Worm (Caenorhabditis elegans) whole organism, mixed stage, embryonic: Measurements from ENCODE around the gene F56A8.5.

Source experiments
- mep-1 ChIP-seq: fragments of 150-350 bp; optimal IDR thresholded peaks from 2 replicates; lab custom pipeline; 2017; ENCODE audit warnings: missing biosample characterization, missing genetic modification reagents, missing genetic modification characterization, inconsistent platforms
- snpc-4 ChIP-seq: fragments of 150-350 bp; optimal IDR thresholded peaks from 2 replicates; lab custom pipeline; 2014; ENCODE audit warnings: missing biosample characterization, missing genetic modification characterization
- ztf-11 ChIP-seq: fragments of 150-350 bp; optimal IDR thresholded peaks from 2 replicates; lab custom pipeline; 2014; ENCODE audit warnings: missing biosample characterization, missing genetic modification characterization

DNA sequence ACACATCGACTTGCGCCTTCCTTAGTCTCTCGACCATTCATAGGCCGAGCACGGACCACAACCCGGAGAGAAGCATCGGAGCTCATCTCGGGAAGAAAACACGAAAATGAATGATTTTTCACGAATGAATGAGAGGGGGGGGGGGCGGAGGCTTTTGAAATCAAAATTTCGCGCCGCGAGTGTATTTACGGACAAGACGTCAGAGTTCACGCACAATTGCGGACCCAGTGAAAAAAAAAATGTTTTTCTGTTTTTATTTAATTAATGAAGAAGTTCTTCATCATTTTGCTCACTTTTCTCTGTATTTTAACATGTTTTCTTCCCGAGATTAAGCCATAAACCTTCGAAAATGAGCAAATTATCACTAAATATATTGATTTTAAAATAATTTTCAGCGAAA, 41.4 kb downstream of the F56A8.5 start, which contains the start of the genes klp-19 and slc-36.1:
- TF ChIP-seq snpc-4 (tag; lab: Kevin White, UChicago), result no peak
- no peak for TF ChIP-seq ztf-11 (tag; lab: Kevin White, UChicago)
- TF ChIP-seq mep-1 (tag; lab: Kevin White, UChicago), result no peak
